Worm (Caenorhabditis elegans): ENCODE measurements around the gene Y54G2A.41.

- TF ChIP-seq zag-1 (tag; optimal IDR thresholded peaks at IDR 0.05) = no peak
- no peak for TF ChIP-seq R02D3.7 (tag; optimal IDR thresholded peaks at IDR 0.05)
- 0 out of 2 replicates have a peak, but pooled peaks have one; percentile 10 for TF ChIP-seq madf-9 (GFP tag; conservative IDR thresholded peaks at IDR 0.05)
- no peak for TF ChIP-seq F26F4.8 (GFP tag; conservative IDR thresholded peaks at IDR 0.05)
- no peak for TF ChIP-seq mxl-2 (GFP tag; conservative IDR thresholded peaks at IDR 0.05)
- TF ChIP-seq nhr-237 (tag; optimal IDR thresholded peaks at IDR 0.05) = no peak
- TF ChIP-seq ZK546.5 (tag; optimal IDR thresholded peaks at IDR 0.05) = no peak
- TF ChIP-seq ztf-11 (tag; optimal IDR thresholded peaks at IDR 0.05) = no peak
- peak; percentile 75 for TF ChIP-seq lin-13 (GFP tag; optimal IDR thresholded peaks at IDR 0.05)
- no peak for TF ChIP-seq zfp-2 (tag; optimal IDR thresholded peaks at IDR 0.05)
- no peak for TF ChIP-seq F49E8.2 (tag; optimal IDR thresholded peaks at IDR 0.05; ENCODE audit: borderline replicate concordance)
- TF ChIP-seq skn-1 (tag; optimal IDR thresholded peaks at IDR 0.05) = no peak
Observed at ce11 chrIV:2774500-2774899, 22.8 kb downstream of the Y54G2A.41 start.
